Worm (Caenorhabditis elegans): ENCODE data around the gene kin-16.

kin-16 gene

ce11 chrII:9427644-9428043 lies 8.3 kb downstream of the kin-16 start, which contains the start of gene M176.5:
Gene M176.5 (minus strand): TSS chrII:9427744.
- no peak for TF ChIP-seq die-1 (tag; optimal IDR thresholded peaks at IDR 0.05)
- TF ChIP-seq snpc-1.1 (tag; optimal IDR thresholded peaks at IDR 0.05; ENCODE audit: insufficient read depth): no peak
- TF ChIP-seq F23B12.7 (tag; optimal IDR thresholded peaks at IDR 0.05; ENCODE audit: insufficient read depth): no peak
- TF ChIP-seq tlf-1 (GFP tag; optimal IDR thresholded peaks at IDR 0.05): no peak
- TF ChIP-seq tbx-9 (tag; optimal IDR thresholded peaks at IDR 0.05; ENCODE audit: borderline replicate concordance): no peak

ce11 chrII:9426076-9426475 lies 9.8 kb downstream of the kin-16 start, which contains the start of gene M176.10:
Gene M176.10 (minus strand): TSS chrII:9426176.
- TF ChIP-seq efl-1 (GFP tag; optimal IDR thresholded peaks at IDR 0.05): no peak
- no peak for TF ChIP-seq madf-8 (GFP tag; conservative IDR thresholded peaks at IDR 0.05)
- no peak for TF ChIP-seq mcd-1 (GFP tag; IDR thresholded peaks at IDR 0.05)
- TF ChIP-seq nhr-120 (GFP tag; IDR thresholded peaks at IDR 0.05): no peak
- no peak for TF ChIP-seq F57A8.1 (GFP tag; optimal IDR thresholded peaks at IDR 0.05)

- TF ChIP-seq rpc-1 (optimal IDR thresholded peaks at IDR 0.05): no peak
- no peak for TF ChIP-seq rpc-1 (tag; optimal IDR thresholded peaks at IDR 0.05)
- no peak for TF ChIP-seq lir-1 (GFP tag; conservative IDR thresholded peaks at IDR 0.05)
- no peak for TF ChIP-seq tlf-1 (GFP tag; optimal IDR thresholded peaks at IDR 0.05)
- TF ChIP-seq lsy-27 (tag; optimal IDR thresholded peaks at IDR 0.05; ENCODE audit: borderline replicate concordance, insufficient read depth): no peak
- no peak for TF ChIP-seq lsl-1 (GFP tag; optimal IDR thresholded peaks at IDR 0.05)
- TF ChIP-seq T07F8.4 (tag; optimal IDR thresholded peaks at IDR 0.05): no peak
These were observed 13.9 kb downstream of the kin-16 start, which contains the start of gene M176.11 for ce11 chrII:9421969-9422368. Gene M176.11 (plus strand): TSS chrII:9422269.

ce11 chrII:9418843-9419532 lies 16.9 kb downstream of the kin-16 start:
- no peak for TF ChIP-seq rpc-1 (optimal IDR thresholded peaks at IDR 0.05)
- TF ChIP-seq rpc-1 (tag; optimal IDR thresholded peaks at IDR 0.05): no peak
- TF ChIP-seq F33H1.4 (GFP tag; IDR thresholded peaks at IDR 0.05): no peak
- no peak for TF ChIP-seq ceh-91 (GFP tag; IDR thresholded peaks at IDR 0.05)
- TF ChIP-seq nhr-80 (tag; optimal IDR thresholded peaks at IDR 0.05): peak; percentile 28
- TF ChIP-seq let-526 (GFP tag; IDR thresholded peaks at IDR 0.05): no peak

- TF ChIP-seq B0261.1 (tag; optimal IDR thresholded peaks at IDR 0.05) (no peak), snpc-1.1 (tag; optimal IDR thresholded peaks at IDR 0.05; ENCODE audit: insufficient read depth) (no peak), nhr-80 (tag; optimal IDR thresholded peaks at IDR 0.05) (peak; percentile 53)
These were observed 17.8 kb downstream of the kin-16 start, which contains the start of the genes M176.4 and M176.16 for ce11 chrII:9418065-9418567. Gene M176.4 (plus strand): TSS chrII:9418365. Gene M176.16 (plus strand): TSS chrII:9418517.

ce11 chrII:9416381-9417276 lies 19.3 kb downstream of the kin-16 start, which contains the start of the genes gss-1 and chch-3:
Gene gss-1 (minus strand): TSS chrII:9416431.
Gene chch-3 (plus strand): TSS chrII:9417013.
- no peak for TF ChIP-seq ceh-79 (tag; optimal IDR thresholded peaks at IDR 0.05)
- no peak for TF ChIP-seq nhr-120 (GFP tag; IDR thresholded peaks at IDR 0.05)
- no peak for TF ChIP-seq atf-7 (tag; optimal IDR thresholded peaks at IDR 0.05)
- TF ChIP-seq bed-2 (GFP tag; IDR thresholded peaks at IDR 0.05): no peak
- TF ChIP-seq fkh-3 (tag; optimal IDR thresholded peaks at IDR 0.05): no peak
- no peak for TF ChIP-seq K12H6.12 (tag; optimal IDR thresholded peaks at IDR 0.05)
- TF ChIP-seq him-1 (tag; optimal IDR thresholded peaks at IDR 0.05): no peak
- TF ChIP-seq let-526 (GFP tag; IDR thresholded peaks at IDR 0.05): no peak
- TF ChIP-seq F39B2.1 (GFP tag; IDR thresholded peaks at IDR 0.05): no peak
- TF ChIP-seq cebp-1 (GFP tag; IDR thresholded peaks at IDR 0.05): no peak
- TF ChIP-seq cebp-1 (tag; optimal IDR thresholded peaks at IDR 0.05): peak; percentile 55
- no peak for TF ChIP-seq ztf-26 (tag; optimal IDR thresholded peaks at IDR 0.05)
- no peak for TF ChIP-seq mel-28 (tag; optimal IDR thresholded peaks at IDR 0.05; ENCODE audit: borderline replicate concordance)
- peak; percentile 74 for TF ChIP-seq nhr-80 (tag; optimal IDR thresholded peaks at IDR 0.05)
- TF ChIP-seq zfh-2 (GFP tag; conservative IDR thresholded peaks at IDR 0.05): no peak
- TF ChIP-seq nhr-90 (tag; optimal IDR thresholded peaks at IDR 0.05): no peak
- no peak for TF ChIP-seq gei-17 (GFP tag; optimal IDR thresholded peaks at IDR 0.05)
- TF ChIP-seq nfyb-1 (GFP tag; IDR thresholded peaks at IDR 0.05): no peak

Data from whole organism, young adult.